Fruit fly (Drosophila melanogaster) whole organism, adult: Measurements from ENCODE around the gene mfas.

ENCODE experiments used
- CG11617 ChIP-seq: fragments of 200-800 bp; sonication (Bioruptor generic); optimal IDR thresholded peaks from 2 replicates; lab custom pipeline; 2017; ENCODE audit warnings: mild to moderate bottlenecking, missing biosample characterization, missing genetic modification reagents, missing genetic modification characterization
- CG33017 ChIP-seq: fragments of 200-800 bp; sonication (Bioruptor generic); optimal IDR thresholded peaks from 2 replicates; lab custom pipeline; 2018; ENCODE audit warnings: missing biosample characterization, mild to moderate bottlenecking, missing genetic modification characterization, moderate library complexity
- CG5204 ChIP-seq: fragments of 200-800 bp; sonication (Bioruptor generic); optimal IDR thresholded peaks from 2 replicates; lab custom pipeline; 2016; ENCODE audit warnings: missing biosample characterization, missing genetic modification characterization
- Clk ChIP-seq: fragments of 200-800 bp; sonication (Bioruptor generic); optimal IDR thresholded peaks from 2 replicates; lab custom pipeline; 2017; ENCODE audit warnings: missing biosample characterization, missing genetic modification characterization
- Mnt ChIP-seq: fragments of 200-800 bp; sonication (Bioruptor generic); optimal IDR thresholded peaks from 2 replicates; lab custom pipeline; 2016; ENCODE audit warnings: missing biosample characterization, mild to moderate bottlenecking, missing genetic modification characterization
- bab1 ChIP-seq: fragments of 200-800 bp; sonication (Bioruptor generic); optimal IDR thresholded peaks from 3 replicates; lab custom pipeline; 2019; ENCODE audit warnings: missing biosample characterization, mild to moderate bottlenecking, missing genetic modification characterization, moderate library complexity
- cic ChIP-seq: fragments of 200-800 bp; sonication (Bioruptor generic); optimal IDR thresholded peaks from 2 replicates; lab custom pipeline; 2017; ENCODE audit warnings: missing biosample characterization, mild to moderate bottlenecking, missing genetic modification characterization, moderate library complexity
- kay ChIP-seq: fragments of 200-800 bp; sonication (Bioruptor generic); peaks from one replicate; lab custom pipeline; 2016; ENCODE audit warnings: missing biosample characterization, missing genetic modification characterization, borderline replicate concordance
- tj ChIP-seq: fragments of 200-800 bp; sonication (Bioruptor generic); optimal IDR thresholded peaks from 3 replicates; lab custom pipeline; 2017; ENCODE audit warnings: missing biosample characterization, mild to moderate bottlenecking, missing genetic modification characterization, moderate library complexity

dm6 chr3R:11964000-11964399 lies 29.1 kb downstream of the mfas start:
- TF ChIP-seq CG5204 (GFP tag; lab: Kevin White, UChicago) (no peak), CG11617 (no peak), CG33017 (tag; lab: Kevin White, UChicago) (no peak), Mnt (no peak), kay (GFP tag; lab: Kevin White, UChicago) (no peak), Clk (GFP tag; lab: Kevin White, UChicago) (no peak), bab1 (GFP tag; lab: Kevin White, UChicago) (no peak), tj (GFP tag; lab: Kevin White, UChicago) (no peak), cic (no peak)
